Fruit fly (Drosophila melanogaster) Kc167 (cell line): ENCODE results near the gene CG33269.

Experiments used
- Sin3A ChIP-seq: fragments of >200 bp; optimal IDR thresholded peaks from 2 replicates; lab custom pipeline; 2018; ENCODE audit warnings: missing external identifiers
- insv ChIP-seq: fragments of >200 bp; optimal IDR thresholded peaks from 3 replicates; lab custom pipeline; 2018; ENCODE audit warnings: missing external identifiers
- psq ChIP-seq: fragments of >200 bp; optimal IDR thresholded peaks from 2 replicates; lab custom pipeline; 2017; ENCODE audit warnings: missing external identifiers

DNA sequence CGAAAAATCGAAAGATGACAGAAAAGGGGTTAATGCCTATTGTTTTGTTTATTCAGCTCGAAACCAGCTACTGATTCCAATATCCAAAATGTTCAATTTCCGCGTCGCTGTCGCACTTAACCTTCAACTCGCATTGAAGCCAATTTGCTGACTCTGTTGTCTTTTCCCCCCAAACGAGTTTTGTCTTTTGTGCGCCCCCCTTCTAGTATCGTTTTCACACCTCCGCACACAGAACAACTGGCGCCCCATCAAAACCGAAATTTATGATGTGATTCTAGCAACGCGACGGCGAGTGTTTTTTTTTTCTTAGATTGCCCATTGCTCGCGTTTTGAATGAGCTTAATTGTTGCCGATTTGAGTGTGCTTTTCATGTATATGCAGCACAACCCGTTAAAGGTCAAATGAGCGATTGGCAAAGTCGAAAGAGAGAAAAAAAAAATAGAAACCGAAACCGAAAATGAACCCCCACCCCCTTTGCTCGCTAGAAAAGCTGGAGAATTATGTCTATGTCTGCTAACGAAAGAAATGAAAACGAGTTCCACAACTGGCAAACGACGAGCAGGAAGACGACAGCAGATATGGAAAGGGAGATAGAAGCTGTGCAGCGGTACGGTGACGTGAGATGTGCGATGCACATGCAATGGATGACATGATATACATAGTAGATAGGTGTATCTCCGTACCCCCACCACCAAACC, 31.5 kb downstream of the CG33269 start:
- TF ChIP-seq insv (lab: Kevin White, UChicago) (no peak), psq (no peak), Sin3A (no peak)
